Worm (Caenorhabditis elegans): ENCODE measurements around the gene T23B12.6.

ce11 chrV:8415113-8415530 lies 45.1 kb downstream of the T23B12.6 start:
- TF ChIP-seq sdc-2 (tag; optimal IDR thresholded peaks at IDR 0.05): no peak
- TF ChIP-seq ceh-30 (tag; optimal IDR thresholded peaks at IDR 0.05): no peak

Data from whole organism, late embryonic.